Fruit fly (Drosophila melanogaster) S2 (cell line): ENCODE data around the gene CG13306.

ENCODE experiments used
- CG8478 ChIP-seq: fragments of >200 bp; optimal IDR thresholded peaks from 2 replicates; lab custom pipeline; 2018
- CTCF ChIP-seq, 2 experiments: fragments of >200 bp; optimal IDR thresholded peaks; 2 replicates each; lab custom pipeline; 2018

DNA sequence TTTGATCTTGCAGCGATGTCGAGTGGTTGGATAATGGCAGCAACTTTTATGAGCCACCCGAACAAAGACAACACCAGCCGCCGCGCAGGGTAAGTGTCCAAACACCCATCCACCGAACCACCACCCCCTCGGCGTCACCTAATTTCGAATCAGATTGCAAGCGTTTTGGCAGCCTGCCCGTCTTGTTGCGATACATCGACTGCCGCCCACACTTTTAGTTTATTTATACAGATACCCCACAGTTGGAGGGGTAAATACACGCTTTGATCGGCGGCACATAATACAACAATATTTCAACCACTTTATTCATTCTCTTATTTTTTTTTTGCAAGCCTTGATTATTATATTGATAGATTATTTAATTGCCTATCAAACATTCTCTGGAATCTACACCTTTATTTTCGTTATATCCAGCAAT, 13.5 kb upstream of the CG13306 start:
- TF ChIP-seq CTCF (optimal IDR thresholded peaks at IDR 0.05; lab: Kevin White, UChicago) (no peak), CG8478 (no peak)
